Fruit fly (Drosophila melanogaster) whole organism, pupa: ENCODE data around the gene blot.

Experiments
- CG10348 ChIP-seq: fragments of 200-800 bp; sonication (Bioruptor generic); IDR thresholded peaks from 2 replicates; pipeline ENCODE4 v1.3.6; 2022; ENCODE audit warnings: missing biosample characterization, missing genetic modification characterization
- CG32121 ChIP-seq: fragments of 200-800 bp; sonication (Bioruptor generic); IDR thresholded peaks from 2 replicates; pipeline ENCODE4 v1.3.6; 2022; ENCODE audit warnings: missing biosample characterization, missing genetic modification characterization
- CG4496 ChIP-seq: fragments of 200-800 bp; sonication (Bioruptor generic); IDR thresholded peaks from 3 replicates; pipeline ENCODE4 v1.3.6; 2022; ENCODE audit warnings: missing biosample characterization, missing genetic modification characterization
- CG8159 ChIP-seq: fragments of 200-800 bp; sonication (Bioruptor generic); optimal IDR thresholded peaks from 3 replicates; lab custom pipeline; 2018; ENCODE audit warnings: missing biosample characterization, mild to moderate bottlenecking, missing genetic modification characterization, moderate library complexity
- CG9948 ChIP-seq: fragments of 200-800 bp; sonication (Bioruptor generic); optimal IDR thresholded peaks from 2 replicates; lab custom pipeline; 2018; ENCODE audit warnings: missing biosample characterization, mild to moderate bottlenecking, missing genetic modification characterization, moderate library complexity

blot gene

dm6 chr3L:17346393-17346792 lies 74.9 kb downstream of the blot start:
- TF ChIP-seq CG32121 (GFP tag; lab: Robert Waterston, UW) (no peak), CG8159 (tag; lab: Kevin White, UChicago) (no peak), CG9948 (tag; lab: Kevin White, UChicago) (no peak), CG4496 (GFP tag; lab: Robert Waterston, UW) (no peak), CG10348 (GFP tag; lab: Robert Waterston, UW) (no peak)
